Worm (Caenorhabditis elegans) whole organism, midembryonic: Measurements from ENCODE around the gene str-253.

ENCODE experiments used
- T22C8.4 ChIP-seq: fragments of 200-800 bp; sonication (Bioruptor generic); IDR thresholded peaks from 2 replicates; pipeline ENCODE4 v1.3.6; 2022; ENCODE audit warnings: missing genetic modification characterization, missing compliant biosample characterization
- cog-1 ChIP-seq: sonication (generic microtip); optimal IDR thresholded peaks from 2 replicates; lab custom pipeline; 2016; ENCODE audit warnings: missing genetic modification characterization, missing compliant biosample characterization
- flt-1 ChIP-seq: fragments of 200-800 bp; sonication (Bioruptor generic); IDR thresholded peaks from 2 replicates; pipeline ENCODE4 v1.3.6; 2022; ENCODE audit warnings: missing genetic modification characterization, missing compliant biosample characterization
- klf-2 ChIP-seq: fragments of 200-800 bp; sonication (Bioruptor generic); conservative IDR thresholded peaks from 2 replicates; pipeline ENCODE4 v1.3.6; 2022; ENCODE audit warnings: missing genetic modification reagents, missing genetic modification characterization, missing compliant biosample characterization
- med-1 ChIP-seq: sonication (generic microtip); optimal IDR thresholded peaks from 2 replicates; lab custom pipeline; 2017; ENCODE audit warnings: missing genetic modification characterization, mild to moderate bottlenecking, missing compliant biosample characterization, antibody characterized with exemption, missing genetic modification reagents; ENCODE audit not compliant: insufficient read depth
- tab-1 ChIP-seq: fragments of 200-800 bp; sonication (Bioruptor generic); IDR thresholded peaks from 2 replicates; pipeline ENCODE4 v1.3.6; 2022; ENCODE audit warnings: missing genetic modification characterization, missing compliant biosample characterization
- ztf-23 ChIP-seq: fragments of 200-800 bp; sonication (Bioruptor generic); IDR thresholded peaks from 2 replicates; pipeline ENCODE4 v1.3.6; 2022; ENCODE audit warnings: missing genetic modification reagents, missing genetic modification characterization, missing compliant biosample characterization

DNA sequence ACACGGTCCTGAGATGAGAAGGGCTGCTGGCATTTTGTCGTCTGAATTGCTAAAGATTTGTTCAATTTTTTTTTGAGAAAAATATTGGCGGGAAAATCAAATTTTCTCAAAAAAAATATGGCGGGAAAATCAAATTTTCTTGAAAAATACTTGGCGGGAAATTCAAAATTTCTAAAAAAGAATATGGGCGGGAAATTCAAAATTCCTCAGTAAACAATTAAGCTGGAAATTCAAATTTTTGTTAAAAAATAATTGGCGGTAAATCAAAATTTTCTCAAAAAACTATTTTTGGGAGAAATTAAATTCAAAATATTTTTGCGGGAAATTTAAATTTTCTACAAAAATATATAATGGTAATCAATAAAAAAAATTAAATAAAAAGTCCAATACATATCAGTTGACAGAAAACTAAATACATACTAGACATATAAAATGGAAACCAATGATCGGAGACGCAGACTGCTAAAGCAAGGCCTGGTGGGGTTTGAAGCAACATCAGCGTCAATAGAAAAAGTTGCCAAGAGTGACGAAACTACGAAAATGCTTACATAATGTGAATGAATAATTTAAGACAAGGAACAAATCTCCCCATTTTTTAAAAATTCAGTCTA is 39.9 kb downstream of the str-253 start, which contains the start of gene nhr-184:
- TF ChIP-seq ztf-23 (GFP tag; lab: Robert Waterston, UW) (no peak), T22C8.4 (GFP tag; lab: Robert Waterston, UW) (no peak), med-1 (GFP tag; lab: Kevin White, UChicago) (no peak), klf-2 (GFP tag; lab: Robert Waterston, UW) (no peak), tab-1 (GFP tag; lab: Robert Waterston, UW) (no peak), flt-1 (GFP tag; lab: Robert Waterston, UW) (no peak), cog-1 (tag; lab: Kevin White, UChicago) (no peak)
